Worm (Caenorhabditis elegans) whole organism, late embryonic: ENCODE measurements around the gene T05A8.1.

Experiments
- C08G9.2 ChIP-seq: sonication (generic microtip); optimal IDR thresholded peaks from 2 replicates; lab custom pipeline; 2016; ENCODE audit warnings: mild to moderate bottlenecking, missing genetic modification characterization, moderate library complexity, missing compliant biosample characterization
- F13H6.1 ChIP-seq: sonication (generic microtip); optimal IDR thresholded peaks from 2 replicates; lab custom pipeline; 2016; ENCODE audit warnings: missing genetic modification characterization, missing compliant biosample characterization
- K02D7.2 ChIP-seq: sonication (generic microtip); optimal IDR thresholded peaks from 2 replicates; lab custom pipeline; 2017; ENCODE audit warnings: mild to moderate bottlenecking, missing genetic modification characterization, missing compliant biosample characterization
- K09A11.1 ChIP-seq: sonication (generic microtip); optimal IDR thresholded peaks from 2 replicates; lab custom pipeline; 2017; ENCODE audit warnings: antibody characterized with exemption, mild to moderate bottlenecking, missing genetic modification characterization, missing compliant biosample characterization; ENCODE audit not compliant: insufficient read depth
- ama-1 ChIP-seq: fragments of 150-350 bp; optimal IDR thresholded peaks from 2 replicates; lab custom pipeline; 2014
- ceh-14 ChIP-seq: sonication (generic microtip); optimal IDR thresholded peaks from 2 replicates; lab custom pipeline; 2016; ENCODE audit warnings: missing genotype, missing genetic modification characterization, missing compliant biosample characterization
- ceh-19 ChIP-seq: fragments of 200-800 bp; sonication (Bioruptor generic); optimal IDR thresholded peaks from 2 replicates; lab custom pipeline; 2018; ENCODE audit warnings: mild to moderate bottlenecking, missing genetic modification characterization, missing compliant biosample characterization
- ceh-24 ChIP-seq: sonication (generic microtip); optimal IDR thresholded peaks from 2 replicates; lab custom pipeline; 2016; ENCODE audit warnings: mild to moderate bottlenecking, missing genetic modification characterization, missing compliant biosample characterization
- ceh-45 ChIP-seq: fragments of 200-800 bp; sonication (Bioruptor generic); IDR thresholded peaks from 2 replicates; pipeline ENCODE4 v1.3.6; 2022; ENCODE audit warnings: missing genetic modification reagents, missing genetic modification characterization, missing compliant biosample characterization
- ceh-48 ChIP-seq: sonication (generic microtip); optimal IDR thresholded peaks from 2 replicates; lab custom pipeline; 2016; ENCODE audit warnings: missing genetic modification characterization, inconsistent platforms, missing compliant biosample characterization
- ceh-6 ChIP-seq: fragments of 200-800 bp; sonication (Bioruptor generic); optimal IDR thresholded peaks from 2 replicates; lab custom pipeline; 2018; ENCODE audit warnings: mild to moderate bottlenecking, missing genetic modification characterization, missing compliant biosample characterization
- dmd-4 ChIP-seq: sonication (generic microtip); optimal IDR thresholded peaks from 2 replicates; lab custom pipeline; 2016; ENCODE audit warnings: borderline replicate concordance, missing genetic modification characterization, missing compliant biosample characterization
- eyg-1 ChIP-seq: sonication (generic microtip); optimal IDR thresholded peaks from 2 replicates; lab custom pipeline; 2016; ENCODE audit warnings: missing genotype, missing genetic modification characterization, missing compliant biosample characterization
- fkh-10 ChIP-seq: fragments of 150-350 bp; optimal IDR thresholded peaks from 2 replicates; lab custom pipeline; 2014; ENCODE audit warnings: missing biosample characterization, missing genetic modification reagents, missing genetic modification characterization
- hlh-13 ChIP-seq: fragments of 200-800 bp; sonication (Bioruptor generic); optimal IDR thresholded peaks from 2 replicates; lab custom pipeline; 2018; ENCODE audit warnings: mild to moderate bottlenecking, missing genetic modification characterization, missing compliant biosample characterization
- hlh-15 ChIP-seq: sonication (generic microtip); optimal IDR thresholded peaks from 2 replicates; lab custom pipeline; 2016; ENCODE audit warnings: missing genetic modification characterization, missing compliant biosample characterization
- hlh-8 ChIP-seq: sonication (generic microtip); optimal IDR thresholded peaks from 2 replicates; lab custom pipeline; 2016; ENCODE audit warnings: missing genotype, missing genetic modification characterization, missing compliant biosample characterization
- lin-11 ChIP-seq: fragments of 200-800 bp; sonication (Bioruptor generic); optimal IDR thresholded peaks from 2 replicates; lab custom pipeline; 2018; ENCODE audit warnings: mild to moderate bottlenecking, missing genetic modification characterization, missing compliant biosample characterization
- nhr-11 ChIP-seq: fragments of 150-350 bp; optimal IDR thresholded peaks from 2 replicates; lab custom pipeline; 2014; ENCODE audit warnings: missing biosample characterization, missing genetic modification characterization
- npax-4 ChIP-seq: sonication (generic microtip); optimal IDR thresholded peaks from 2 replicates; lab custom pipeline; 2016; ENCODE audit warnings: missing genetic modification characterization, missing compliant biosample characterization
- odd-2 ChIP-seq: sonication (generic microtip); optimal IDR thresholded peaks from 2 replicates; lab custom pipeline; 2017; ENCODE audit warnings: antibody characterized with exemption, mild to moderate bottlenecking, missing genetic modification characterization, missing compliant biosample characterization
- pag-3 ChIP-seq: sonication (generic microtip); optimal IDR thresholded peaks from 2 replicates; lab custom pipeline; 2016; ENCODE audit warnings: missing compliant biosample characterization, missing genetic modification characterization, borderline replicate concordance
- pha-2 ChIP-seq: sonication (generic microtip); optimal IDR thresholded peaks from 2 replicates; lab custom pipeline; 2017; ENCODE audit warnings: mild to moderate bottlenecking, missing genetic modification characterization, missing compliant biosample characterization
- pha-4 ChIP-seq: fragments of 150-350 bp; optimal IDR thresholded peaks from 2 replicates; lab custom pipeline; 2018; ENCODE audit warnings: missing biosample characterization, missing genetic modification reagents, missing genetic modification characterization
- pqm-1 ChIP-seq: sonication (generic microtip); optimal IDR thresholded peaks from 2 replicates; lab custom pipeline; 2016; ENCODE audit warnings: missing genetic modification characterization, missing compliant biosample characterization
- ref-2 ChIP-seq: sonication (generic microtip); optimal IDR thresholded peaks from 2 replicates; lab custom pipeline; 2016; ENCODE audit warnings: missing genetic modification characterization, missing compliant biosample characterization
- sox-2 ChIP-seq: fragments of 200-800 bp; sonication (Bioruptor generic); IDR thresholded peaks from 2 replicates; pipeline ENCODE4 v1.3.6; 2022; ENCODE audit warnings: missing genetic modification reagents, missing genetic modification characterization, missing compliant biosample characterization
- sox-4 ChIP-seq: sonication (generic microtip); optimal IDR thresholded peaks from 2 replicates; lab custom pipeline; 2017; ENCODE audit warnings: mild to moderate bottlenecking, missing genetic modification characterization, inconsistent platforms, missing compliant biosample characterization
- tbx-2 ChIP-seq: sonication (generic microtip); optimal IDR thresholded peaks from 2 replicates; lab custom pipeline; 2016; ENCODE audit warnings: missing genetic modification characterization, missing compliant biosample characterization
- ttx-3 ChIP-seq: sonication (generic microtip); optimal IDR thresholded peaks from 2 replicates; lab custom pipeline; 2016; ENCODE audit warnings: missing genetic modification reagents, missing genetic modification characterization, missing compliant biosample characterization
- unc-3 ChIP-seq, 2 experiments: fragments of 200-800 bp in 1 of 2; sonication (Bioruptor generic) in 1 of 2; sonication (generic microtip) in 1 of 2; conservative IDR thresholded peaks in 1 of 2; optimal IDR thresholded peaks in 1 of 2; 2 replicates each; pipeline versions ENCODE4 v1.3.6 to Lab custom; 2016 to 2022; ENCODE audit warnings: missing compliant biosample characterization in 2 of 2, missing genetic modification characterization in 2 of 2, missing genetic modification reagents in 1 of 2
- unc-42 ChIP-seq: sonication (generic microtip); optimal IDR thresholded peaks from 2 replicates; lab custom pipeline; 2016; ENCODE audit warnings: missing genotype, missing genetic modification characterization, missing compliant biosample characterization
- unc-86 ChIP-seq: sonication (generic microtip); optimal IDR thresholded peaks from 2 replicates; lab custom pipeline; 2016; ENCODE audit warnings: missing genetic modification characterization, missing compliant biosample characterization

T05A8.1 gene

DNA sequence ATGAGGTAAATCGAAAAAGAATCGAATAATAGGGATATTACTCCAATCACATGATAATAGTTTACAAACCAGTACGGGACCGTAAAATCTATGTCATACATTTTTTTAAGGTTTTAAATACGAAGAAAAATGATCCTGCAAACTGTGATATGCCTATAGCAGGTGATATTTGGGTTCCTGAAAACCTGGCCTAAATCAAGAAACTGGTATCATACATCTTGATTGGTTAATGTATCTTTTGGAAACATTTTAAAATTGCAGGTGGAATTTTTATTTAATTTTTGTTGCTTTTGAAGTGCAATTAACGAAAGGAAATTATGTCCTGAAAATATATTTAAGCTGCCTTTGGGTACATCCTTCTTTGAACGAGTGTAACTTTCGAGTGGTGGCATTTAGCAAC is 9.6 kb downstream of the T05A8.1 start, which contains the start of gene sri-61:
sri-61 (minus strand) TSS at position 101 of the 400 bp plus-strand sequence.
- TF ChIP-seq ttx-3 (tag; lab: Kevin White, UChicago) (no peak), sox-4 (no peak), sox-2 (GFP tag; lab: Robert Waterston, UW) (no peak), K02D7.2 (tag; lab: Kevin White, UChicago) (no peak), hlh-15 (tag; lab: Kevin White, UChicago) (no peak), dmd-4 (no peak), hlh-8 (no peak), npax-4 (tag; lab: Kevin White, UChicago) (no peak), ceh-45 (GFP tag; lab: Robert Waterston, UW) (no peak), hlh-13 (no peak), pqm-1 (tag; lab: Kevin White, UChicago) (no peak), fkh-10 (GFP tag; lab: Kevin White, UChicago) (no peak)

DNA sequence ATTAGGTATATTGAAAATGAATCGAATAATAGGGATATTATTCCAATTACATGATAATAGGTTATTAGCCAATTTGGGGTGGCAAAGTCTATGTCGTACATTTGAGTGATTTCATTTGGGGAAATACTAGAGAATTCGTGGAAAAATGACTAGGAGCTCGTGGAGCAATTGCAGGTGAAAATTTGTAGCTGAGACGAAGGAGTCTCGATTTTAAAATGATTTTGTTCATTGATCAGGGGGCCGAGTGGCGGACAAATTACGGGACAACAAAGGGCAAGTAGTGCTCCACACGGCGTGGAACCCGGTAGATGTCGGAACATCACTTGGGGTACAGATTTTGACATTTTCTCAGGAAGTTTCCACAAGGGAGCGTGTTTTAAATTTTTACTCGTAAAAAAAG is 11.5 kb downstream of the T05A8.1 start, which contains the start of gene sri-62:
sri-62 (minus strand) TSS at position 101 of the 400 bp plus-strand sequence.
- no peak for TF ChIP-seq pha-4 (tag; lab: Kevin White, UChicago)
- no peak for TF ChIP-seq hlh-15 (tag; lab: Kevin White, UChicago)
- no peak for TF ChIP-seq K09A11.1 (tag; lab: Kevin White, UChicago)
- no peak for TF ChIP-seq tbx-2 (tag; lab: Kevin White, UChicago)
- no peak for TF ChIP-seq ceh-24
- no peak for TF ChIP-seq dmd-4
- TF ChIP-seq hlh-13 = no peak
- TF ChIP-seq F13H6.1 (tag; lab: Kevin White, UChicago) = no peak
- TF ChIP-seq ceh-19 (GFP tag; lab: Kevin White, UChicago) = no peak
- TF ChIP-seq C08G9.2 = no peak
- TF ChIP-seq npax-4 (tag; lab: Kevin White, UChicago) = no peak

DNA sequence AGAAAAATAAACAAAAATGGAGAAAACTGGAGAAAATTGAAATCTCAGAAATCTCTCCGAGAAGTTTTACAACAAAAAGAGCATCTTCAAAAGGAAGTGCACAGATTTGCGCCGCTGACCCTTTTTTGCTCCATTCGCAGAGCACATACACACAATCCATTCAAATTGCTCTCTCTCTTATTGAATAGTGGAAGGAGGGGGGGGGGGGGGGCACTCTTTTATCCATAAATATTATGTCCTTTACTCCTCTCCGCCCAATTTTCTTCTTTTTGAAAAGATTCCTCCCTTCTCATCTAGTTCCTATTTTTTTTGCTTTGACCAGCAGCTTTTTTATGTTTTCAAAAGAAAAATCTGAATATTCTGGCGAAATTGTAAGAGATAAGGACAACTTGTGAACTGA is 14.8 kb downstream of the T05A8.1 start:
- no peak for TF ChIP-seq lin-11 (tag; lab: Kevin White, UChicago)
- TF ChIP-seq dmd-4 = no peak
- no peak for TF ChIP-seq sox-2 (GFP tag; lab: Robert Waterston, UW)
- TF ChIP-seq unc-42 (tag; lab: Kevin White, UChicago) = peak; percentile 46
- TF ChIP-seq K09A11.1 (tag; lab: Kevin White, UChicago) = no peak
- no peak for TF ChIP-seq ceh-14
- no peak for TF ChIP-seq ceh-6 (GFP tag; lab: Kevin White, UChicago)
- TF ChIP-seq ref-2 (tag; lab: Kevin White, UChicago) = no peak

DNA sequence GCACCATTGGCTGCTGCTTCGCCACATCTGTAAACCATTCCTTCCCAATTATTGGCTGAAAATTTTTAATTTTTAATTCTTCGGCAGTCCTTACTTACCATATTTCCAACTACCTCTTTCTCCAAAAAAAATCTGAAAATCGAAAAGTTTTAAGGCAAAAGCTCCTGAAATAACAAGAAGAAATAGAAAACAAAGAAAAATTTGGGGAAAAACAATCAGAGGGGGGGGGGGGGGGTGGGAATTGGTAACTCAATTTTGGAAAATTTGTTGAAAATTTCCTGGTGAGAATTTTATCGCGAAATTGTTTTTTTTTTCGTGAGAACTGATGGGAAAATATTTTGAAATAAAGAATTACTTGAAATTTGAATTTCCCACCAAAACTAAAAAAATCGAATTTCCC is 17.4 kb downstream of the T05A8.1 start, which contains the start of gene set-11:
set-11 (minus strand) TSS at position 101 of the 400 bp plus-strand sequence.
- TF ChIP-seq npax-4 (tag; lab: Kevin White, UChicago) = no peak
- no peak for TF ChIP-seq K09A11.1 (tag; lab: Kevin White, UChicago)
- TF ChIP-seq dmd-4 = no peak
- TF ChIP-seq odd-2 = no peak
- no peak for TF ChIP-seq eyg-1 (tag; lab: Kevin White, UChicago)
- TF ChIP-seq K02D7.2 (tag; lab: Kevin White, UChicago) = no peak
- no peak for TF ChIP-seq unc-3 (GFP tag; conservative IDR thresholded peaks at IDR 0.05; lab: Robert Waterston, UW)
- TF ChIP-seq unc-3 (tag; optimal IDR thresholded peaks at IDR 0.05; lab: Kevin White, UChicago) = no peak
- no peak for TF ChIP-seq ceh-48
- no peak for TF ChIP-seq pha-2 (tag; lab: Kevin White, UChicago)
- TF ChIP-seq nhr-11 (tag; lab: Kevin White, UChicago) = no peak
- TF ChIP-seq pqm-1 (tag; lab: Kevin White, UChicago) = no peak
- no peak for TF ChIP-seq ama-1 (lab: Kevin White, UChicago)
- TF ChIP-seq pag-3 (tag; lab: Kevin White, UChicago) = no peak
- TF ChIP-seq F13H6.1 (tag; lab: Kevin White, UChicago) = no peak
- no peak for TF ChIP-seq fkh-10 (GFP tag; lab: Kevin White, UChicago)
- no peak for TF ChIP-seq ceh-6 (GFP tag; lab: Kevin White, UChicago)
- no peak for TF ChIP-seq unc-86
